Fruit fly (Drosophila melanogaster): ENCODE data around the gene CG34299.

DNA sequence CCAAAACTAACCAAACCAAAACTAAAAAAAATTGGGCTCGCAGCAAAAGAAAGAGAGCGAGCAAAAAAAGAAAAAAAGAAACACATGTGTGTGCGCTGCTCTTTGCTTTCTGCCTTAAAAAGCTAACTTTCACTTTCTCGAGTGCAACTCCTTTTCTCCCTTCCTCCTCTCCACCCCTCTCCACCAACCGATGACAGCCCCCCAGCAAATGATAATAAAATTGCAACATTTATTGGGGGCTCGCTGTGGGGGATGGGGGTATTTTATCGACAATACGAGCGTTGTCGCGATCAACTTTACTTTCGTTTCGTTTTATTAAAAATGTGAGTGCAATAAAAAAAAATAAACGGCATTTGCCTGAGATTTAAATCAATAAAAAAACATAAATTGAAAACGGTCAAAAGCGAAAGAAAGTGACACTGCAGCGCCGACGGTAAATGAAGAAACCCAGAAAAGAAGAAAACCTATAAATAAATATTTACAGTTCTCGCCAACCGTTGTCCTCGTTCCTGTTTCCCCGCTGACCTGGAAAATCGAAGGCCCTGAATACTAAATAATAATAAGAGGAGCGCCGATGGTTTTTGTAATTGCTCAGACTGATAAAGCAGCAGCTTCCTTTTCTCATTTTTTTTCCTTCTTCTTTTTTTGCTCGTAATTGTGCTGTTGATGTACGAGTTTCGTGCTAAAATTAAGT is 39.1 kb downstream of the CG34299 start:
- TF ChIP-seq psq (optimal IDR thresholded peaks at IDR 0.05) (no peak), insv (optimal IDR thresholded peaks at IDR 0.05) (no peak)

Data from Kc167 (cell line).